Fruit fly (Drosophila melanogaster): ENCODE measurements around the gene Hcf.

Hcf gene

dm6 chr4:395869-396568 lies 36.3 kb downstream of the Hcf start (continued):
- no peak for TF ChIP-seq Ravus (GFP tag; IDR thresholded peaks at IDR 0.05)
- TF ChIP-seq CG16863 (GFP tag; optimal IDR thresholded peaks at IDR 0.05), result no peak
- no peak for TF ChIP-seq CG10543 (GFP tag; optimal IDR thresholded peaks at IDR 0.05)
- TF ChIP-seq CG7556 (GFP tag; optimal IDR thresholded peaks at IDR 0.05), result no peak
- TF ChIP-seq Atf3 (GFP tag; optimal IDR thresholded peaks at IDR 0.05), result no peak
- no peak for TF ChIP-seq shn (GFP tag; optimal IDR thresholded peaks at IDR 0.05)
- TF ChIP-seq ssp (GFP tag; IDR thresholded peaks at IDR 0.05), result no peak
- TF ChIP-seq MTF-1 (GFP tag; optimal IDR thresholded peaks at IDR 0.05; ENCODE audit: borderline replicate concordance), result no peak
- peak; percentile 67 for TF ChIP-seq zf30C (GFP tag; optimal IDR thresholded peaks at IDR 0.05)
- TF ChIP-seq chm (GFP tag; IDR thresholded peaks at IDR 0.05), result no peak
- no peak for TF ChIP-seq CG31388 (GFP tag; optimal IDR thresholded peaks at IDR 0.05)
- TF ChIP-seq wdn (GFP tag; IDR thresholded peaks at IDR 0.05), result no peak
- TF ChIP-seq B-H2 (GFP tag; optimal IDR thresholded peaks at IDR 0.05), result no peak
- no peak for TF ChIP-seq NfI (GFP tag; optimal IDR thresholded peaks at IDR 0.05)
- TF ChIP-seq Fer1 (GFP tag; optimal IDR thresholded peaks at IDR 0.05), result no peak
- no peak for TF ChIP-seq CrebB (tag; optimal IDR thresholded peaks at IDR 0.05)
- TF ChIP-seq Deaf1 (tag; optimal IDR thresholded peaks at IDR 0.05), result peak; percentile 2
- no peak for TF ChIP-seq CG12155 (GFP tag; optimal IDR thresholded peaks at IDR 0.05)
- no peak for TF ChIP-seq CG17328 (GFP tag; IDR thresholded peaks at IDR 0.05)
- no peak for TF ChIP-seq CG2116 (GFP tag; optimal IDR thresholded peaks at IDR 0.05)
- no peak for TF ChIP-seq grau (tag; optimal IDR thresholded peaks at IDR 0.05)
- peak; percentile 1 for TF ChIP-seq HLHmδ (GFP tag; optimal IDR thresholded peaks at IDR 0.05)
- TF ChIP-seq CG2199 (GFP tag; IDR thresholded peaks at IDR 0.05), result 0 out of 3 replicates have a peak, but pooled peaks have one; percentile 3
- TF ChIP-seq stwl (tag; optimal IDR thresholded peaks at IDR 0.05), result no peak
- TF ChIP-seq NC2β (GFP tag; optimal IDR thresholded peaks at IDR 0.05), result no peak
- TF ChIP-seq chif (GFP tag; optimal IDR thresholded peaks at IDR 0.05), result peak in 1 of 2 experiments; percentile 7
- TF ChIP-seq Max (GFP tag; optimal IDR thresholded peaks at IDR 0.05), result no peak
- no peak for TF ChIP-seq bbx (GFP tag; IDR thresholded peaks at IDR 0.05; ENCODE audit: partially characterized antibody)
- no peak for TF ChIP-seq Drgx (GFP tag; IDR thresholded peaks at IDR 0.05)
- TF ChIP-seq rib (GFP tag; IDR thresholded peaks at IDR 0.05), result no peak
- TF ChIP-seq lola (GFP tag; optimal IDR thresholded peaks at IDR 0.05), result peak in 1 of 3 experiments; percentile 3
- TF ChIP-seq Nf-YB (GFP tag; optimal IDR thresholded peaks at IDR 0.05), result peak; percentile 60
- TF ChIP-seq slou (GFP tag; optimal IDR thresholded peaks at IDR 0.05), result no peak
- no peak for TF ChIP-seq kah (GFP tag; optimal IDR thresholded peaks at IDR 0.05)

dm6 chr4:398555-398954 lies 38.8 kb downstream of the Hcf start:
- no peak for TF ChIP-seq tgo (GFP tag; IDR thresholded peaks at IDR 0.05)
- TF ChIP-seq CG2199 (GFP tag; IDR thresholded peaks at IDR 0.05), result peak; percentile 77; the same call in 2 of the 3 replicates
- no peak for TF ChIP-seq Bdp1 (GFP tag; optimal IDR thresholded peaks at IDR 0.05)
- peak; percentile 85 for TF ChIP-seq twi (tag; optimal IDR thresholded peaks at IDR 0.05)
- TF ChIP-seq Med (GFP tag), result peak; percentile 60
- TF ChIP-seq sens (GFP tag), result peak; percentile 39
